Worm (Caenorhabditis elegans) whole organism, mixed stage, embryonic: Measurements from ENCODE around the gene C43H6.6.

Experiments used
- blmp-1 ChIP-seq: fragments of 150-350 bp; optimal IDR thresholded peaks from 2 replicates; lab custom pipeline; 2014; ENCODE audit warnings: missing biosample characterization, missing genetic modification characterization
- ces-1 ChIP-seq: fragments of 150-350 bp; optimal IDR thresholded peaks from 2 replicates; lab custom pipeline; 2014; ENCODE audit warnings: missing biosample characterization, missing genetic modification reagents, missing genetic modification characterization
- elt-1 ChIP-seq: sonication (generic microtip); optimal IDR thresholded peaks from 2 replicates; lab custom pipeline; 2017; ENCODE audit warnings: missing genetic modification characterization, mild to moderate bottlenecking, missing compliant biosample characterization, antibody characterized with exemption, moderate library complexity, borderline replicate concordance; ENCODE audit not compliant: insufficient read depth
- elt-3 ChIP-seq: fragments of 150-350 bp; optimal IDR thresholded peaks from 2 replicates; lab custom pipeline; 2014; ENCODE audit warnings: missing biosample characterization, missing genetic modification characterization
- ham-2 ChIP-seq: fragments of 200-800 bp; sonication (Bioruptor generic); optimal IDR thresholded peaks from 2 replicates; lab custom pipeline; 2018; ENCODE audit warnings: mild to moderate bottlenecking, missing genetic modification characterization, missing compliant biosample characterization
- lin-32 ChIP-seq: fragments of 200-800 bp; sonication (Bioruptor generic); optimal IDR thresholded peaks from 2 replicates; lab custom pipeline; 2018; ENCODE audit warnings: mild to moderate bottlenecking, missing genetic modification characterization, missing compliant biosample characterization
- nhr-12 ChIP-seq: fragments of 150-350 bp; optimal IDR thresholded peaks from 2 replicates; lab custom pipeline; 2014; ENCODE audit warnings: missing biosample characterization, missing genetic modification characterization
- nhr-237 ChIP-seq: fragments of 150-350 bp; optimal IDR thresholded peaks from 2 replicates; lab custom pipeline; 2014; ENCODE audit warnings: missing biosample characterization, missing genetic modification characterization
- nhr-28 ChIP-seq: fragments of 150-350 bp; optimal IDR thresholded peaks from 2 replicates; lab custom pipeline; 2014; ENCODE audit warnings: missing biosample characterization, missing genetic modification characterization
- pha-4 ChIP-seq: fragments of 150-350 bp; optimal IDR thresholded peaks from 2 replicates; lab custom pipeline; 2018; ENCODE audit warnings: missing biosample characterization, missing genetic modification reagents, missing genetic modification characterization
- sem-2 ChIP-seq: fragments of 200-800 bp; sonication (Bioruptor generic); optimal IDR thresholded peaks from 2 replicates; lab custom pipeline; 2018; ENCODE audit warnings: mild to moderate bottlenecking, missing genetic modification characterization, missing compliant biosample characterization
- snpc-4 ChIP-seq: fragments of 150-350 bp; optimal IDR thresholded peaks from 2 replicates; lab custom pipeline; 2014; ENCODE audit warnings: missing biosample characterization, missing genetic modification characterization
- tbx-8 ChIP-seq: fragments of 200-800 bp; sonication (Bioruptor generic); optimal IDR thresholded peaks from 2 replicates; lab custom pipeline; 2018; ENCODE audit warnings: mild to moderate bottlenecking, missing genetic modification characterization, moderate library complexity, missing compliant biosample characterization
- ztf-11 ChIP-seq: fragments of 150-350 bp; optimal IDR thresholded peaks from 2 replicates; lab custom pipeline; 2014; ENCODE audit warnings: missing biosample characterization, missing genetic modification characterization

- no peak for TF ChIP-seq nhr-237 (tag; lab: Kevin White, UChicago)
- no peak for TF ChIP-seq sem-2 (GFP tag; lab: Kevin White, UChicago)
- no peak for TF ChIP-seq lin-32 (GFP tag; lab: Kevin White, UChicago)
- TF ChIP-seq tbx-8 (GFP tag; lab: Kevin White, UChicago), result no peak
- TF ChIP-seq ztf-11 (tag; lab: Kevin White, UChicago), result no peak
- TF ChIP-seq blmp-1 (tag; lab: Kevin White, UChicago), result no peak
- no peak for TF ChIP-seq ces-1 (GFP tag; lab: Kevin White, UChicago)
- TF ChIP-seq pha-4 (tag; lab: Kevin White, UChicago), result no peak
- no peak for TF ChIP-seq nhr-28 (tag; lab: Kevin White, UChicago)
- TF ChIP-seq elt-1, result no peak
- TF ChIP-seq ham-2, result no peak
- no peak for TF ChIP-seq elt-3 (tag; lab: Kevin White, UChicago)
- TF ChIP-seq nhr-12 (tag; lab: Kevin White, UChicago), result no peak
- TF ChIP-seq snpc-4, result no peak
Measured at ce11 chrX:2375300-2376035, 19.6 kb upstream of the C43H6.6 start, which contains the start of gene F47G3.3.
